Fruit fly (Drosophila melanogaster) whole organism, prepupa: ENCODE data around the gene CG45066.
A peak's percentile ranks its signal among the peaks of the same experiment; 100 is the strongest.

Experiments
- Blimp-1 ChIP-seq: fragments of 200-800 bp; sonication (Bioruptor generic); optimal IDR thresholded peaks from 3 replicates; lab custom pipeline; 2017; ENCODE audit warnings: missing biosample characterization, missing genetic modification characterization, mild to moderate bottlenecking, moderate library complexity, missing genetic modification reagents
- CG10631 ChIP-seq: fragments of 200-800 bp; sonication (Bioruptor generic); optimal IDR thresholded peaks from 2 replicates; lab custom pipeline; 2016; ENCODE audit warnings: missing biosample characterization, missing genetic modification characterization
- CG10669 ChIP-seq: fragments of 200-800 bp; sonication (Bioruptor generic); optimal IDR thresholded peaks from 3 replicates; lab custom pipeline; 2018; ENCODE audit warnings: missing biosample characterization, mild to moderate bottlenecking, missing genetic modification characterization, moderate library complexity
- CG11294 ChIP-seq: fragments of 200-800 bp; sonication (Bioruptor generic); IDR thresholded peaks from 2 replicates; pipeline ENCODE4 v1.3.6; 2022; ENCODE audit warnings: missing biosample characterization, missing genetic modification characterization
- CG11762 ChIP-seq: fragments of 200-800 bp; sonication (Bioruptor generic); optimal IDR thresholded peaks from 3 replicates; lab custom pipeline; 2016; ENCODE audit warnings: missing biosample characterization, missing genetic modification characterization; ENCODE audit not compliant: insufficient read depth
- CG11902 ChIP-seq: fragments of 200-800 bp; sonication (Bioruptor generic); optimal IDR thresholded peaks from 3 replicates; lab custom pipeline; 2016; ENCODE audit warnings: missing biosample characterization, missing genetic modification characterization
- CG15336 ChIP-seq: fragments of 200-800 bp; sonication (Bioruptor generic); IDR thresholded peaks from 2 replicates; pipeline ENCODE4 v1.3.6; 2022; ENCODE audit warnings: missing biosample characterization, missing genetic modification characterization
- CG1621 ChIP-seq: fragments of 200-800 bp; sonication (Bioruptor generic); optimal IDR thresholded peaks from 3 replicates; lab custom pipeline; 2018; ENCODE audit warnings: missing biosample characterization, mild to moderate bottlenecking, missing genetic modification characterization
- CG3032 ChIP-seq: fragments of 200-800 bp; optimal IDR thresholded peaks from 2 replicates; lab custom pipeline; 2019; ENCODE audit warnings: missing biosample characterization, mild to moderate bottlenecking, missing genetic modification characterization, moderate library complexity
- CG3919 ChIP-seq: fragments of 200-800 bp; sonication (Bioruptor generic); optimal IDR thresholded peaks from 3 replicates; lab custom pipeline; 2016; ENCODE audit warnings: missing biosample characterization, missing genetic modification characterization
- CG6163 ChIP-seq: fragments of 200-800 bp; sonication (Bioruptor generic); IDR thresholded peaks from 3 replicates; pipeline ENCODE4 v1.3.6; 2022; ENCODE audit warnings: missing biosample characterization, missing genetic modification characterization
- CG6276 ChIP-seq: fragments of 200-800 bp; sonication (Bioruptor generic); optimal IDR thresholded peaks from 2 replicates; lab custom pipeline; 2017; ENCODE audit warnings: missing biosample characterization, mild to moderate bottlenecking, missing genetic modification characterization
- CG6792 ChIP-seq: fragments of 200-800 bp; sonication (Bioruptor generic); optimal IDR thresholded peaks from 3 replicates; lab custom pipeline; 2016; ENCODE audit warnings: missing biosample characterization, missing genetic modification characterization
- CG6808 ChIP-seq: fragments of 200-800 bp; sonication (Bioruptor generic); optimal IDR thresholded peaks from 3 replicates; lab custom pipeline; 2017; ENCODE audit warnings: missing biosample characterization, missing genetic modification characterization, mild to moderate bottlenecking, moderate library complexity, missing genetic modification reagents
- CG6854 ChIP-seq: fragments of 200-800 bp; sonication (Bioruptor generic); optimal IDR thresholded peaks from 2 replicates; lab custom pipeline; 2017; ENCODE audit warnings: missing biosample characterization, mild to moderate bottlenecking, missing genetic modification characterization
- CG8119 ChIP-seq: fragments of 200-800 bp; sonication (Bioruptor generic); IDR thresholded peaks from 3 replicates; pipeline ENCODE4 v1.3.6; 2022; ENCODE audit warnings: missing biosample characterization, missing genetic modification characterization
- CG8319 ChIP-seq: fragments of 200-800 bp; sonication (Bioruptor generic); optimal IDR thresholded peaks from 3 replicates; lab custom pipeline; 2016; ENCODE audit warnings: missing biosample characterization, missing genetic modification characterization
- CG8632 ChIP-seq: fragments of 200-800 bp; sonication (Bioruptor generic); optimal IDR thresholded peaks from 3 replicates; lab custom pipeline; 2016; ENCODE audit warnings: missing biosample characterization, missing genetic modification characterization
- CG9139 ChIP-seq: fragments of 200-800 bp; sonication (Bioruptor generic); optimal IDR thresholded peaks from 3 replicates; lab custom pipeline; 2017; ENCODE audit warnings: missing biosample characterization, mild to moderate bottlenecking, missing genetic modification characterization
- Eip75B ChIP-seq: fragments of 200-800 bp; sonication (Bioruptor generic); optimal IDR thresholded peaks from 3 replicates; lab custom pipeline; 2016; ENCODE audit warnings: missing biosample characterization, missing genetic modification characterization
- Eip78C ChIP-seq: fragments of 200-800 bp; sonication (Bioruptor generic); peaks from one replicate; lab custom pipeline; 2016; ENCODE audit warnings: missing biosample characterization, missing genetic modification characterization
- Eip93F ChIP-seq: fragments of 200-800 bp; sonication (Bioruptor generic); optimal IDR thresholded peaks from 2 replicates; lab custom pipeline; 2016; ENCODE audit warnings: missing biosample characterization, mild to moderate bottlenecking, missing genetic modification characterization
- Gug ChIP-seq: fragments of 200-800 bp; sonication (Bioruptor generic); IDR thresholded peaks from 2 replicates; pipeline ENCODE4 v1.3.6; 2022; ENCODE audit warnings: missing biosample characterization, missing genetic modification characterization
- Hr38 ChIP-seq: sonication (Bioruptor generic); optimal IDR thresholded peaks from 2 replicates; lab custom pipeline; 2016; ENCODE audit warnings: missing biosample characterization, missing genetic modification characterization
- Hr39 ChIP-seq: fragments of 200-800 bp; sonication (Bioruptor generic); optimal IDR thresholded peaks from 2 replicates; lab custom pipeline; 2016; ENCODE audit warnings: missing biosample characterization, missing genetic modification characterization
- Lpt ChIP-seq: fragments of 200-800 bp; sonication (Bioruptor generic); optimal IDR thresholded peaks from 3 replicates; lab custom pipeline; 2016; ENCODE audit warnings: missing biosample characterization, missing genetic modification characterization
- OdsH ChIP-seq: fragments of 200-800 bp; sonication (Bioruptor generic); optimal IDR thresholded peaks from 3 replicates; lab custom pipeline; 2016; ENCODE audit warnings: missing biosample characterization, missing genetic modification characterization
- Smox ChIP-seq: fragments of 200-800 bp; sonication (Bioruptor generic); optimal IDR thresholded peaks from 3 replicates; lab custom pipeline; 2016; ENCODE audit warnings: missing biosample characterization, missing genetic modification characterization
- Sox102F ChIP-seq: fragments of 200-800 bp; sonication (Bioruptor generic); optimal IDR thresholded peaks from 2 replicates; lab custom pipeline; 2016; ENCODE audit warnings: missing biosample characterization, mild to moderate bottlenecking, missing genetic modification characterization
- Sox14 ChIP-seq: fragments of 200-800 bp; sonication (Bioruptor generic); optimal IDR thresholded peaks from 3 replicates; lab custom pipeline; 2016; ENCODE audit warnings: missing biosample characterization, missing genetic modification characterization
- achi ChIP-seq: fragments of 200-800 bp; sonication (Bioruptor generic); optimal IDR thresholded peaks from 3 replicates; lab custom pipeline; 2016; ENCODE audit warnings: missing biosample characterization, missing genetic modification characterization
- acj6 ChIP-seq: fragments of 200-800 bp; sonication (Bioruptor generic); optimal IDR thresholded peaks from 3 replicates; lab custom pipeline; 2016; ENCODE audit warnings: missing biosample characterization, missing genetic modification characterization
- cyc ChIP-seq: fragments of 200-800 bp; sonication (Bioruptor generic); optimal IDR thresholded peaks from 3 replicates; lab custom pipeline; 2016; ENCODE audit warnings: missing biosample characterization, missing genetic modification characterization
- dsx ChIP-seq: fragments of 200-800 bp; optimal IDR thresholded peaks from 3 replicates; lab custom pipeline; 2019; ENCODE audit warnings: missing biosample characterization, mild to moderate bottlenecking, missing genetic modification characterization, moderate library complexity; ENCODE audit not compliant: poor library complexity, severe bottlenecking
- esn ChIP-seq: fragments of 200-800 bp; sonication (Bioruptor generic); optimal IDR thresholded peaks from 2 replicates; lab custom pipeline; 2016; ENCODE audit warnings: missing biosample characterization, mild to moderate bottlenecking, missing genetic modification characterization, moderate library complexity
- fd59A ChIP-seq: fragments of 200-800 bp; sonication (Bioruptor generic); optimal IDR thresholded peaks from 2 replicates; lab custom pipeline; 2017; ENCODE audit warnings: missing biosample characterization, mild to moderate bottlenecking, missing genetic modification characterization, missing genetic modification reagents
- net ChIP-seq: fragments of 200-800 bp; sonication (Bioruptor generic); optimal IDR thresholded peaks from 3 replicates; lab custom pipeline; 2016; ENCODE audit warnings: missing biosample characterization, missing genetic modification characterization
- pdm3 ChIP-seq: fragments of 200-800 bp; sonication (Bioruptor generic); optimal IDR thresholded peaks from 3 replicates; lab custom pipeline; 2016; ENCODE audit warnings: missing biosample characterization, missing genetic modification characterization
- spab ChIP-seq: fragments of 200-800 bp; sonication (Bioruptor generic); optimal IDR thresholded peaks from 2 replicates; lab custom pipeline; 2017; ENCODE audit warnings: missing biosample characterization, mild to moderate bottlenecking, missing genetic modification characterization, missing genetic modification reagents
- ss ChIP-seq, 2 experiments: fragments of 200-800 bp; sonication (Bioruptor generic); optimal IDR thresholded peaks; 2 replicates in 1 of 2; 3 replicates in 1 of 2; lab custom pipeline; 2017 to 2018; ENCODE audit warnings: mild to moderate bottlenecking in 2 of 2, missing biosample characterization in 2 of 2, missing genetic modification characterization in 2 of 2, moderate library complexity in 1 of 2
- svp ChIP-seq: fragments of 200-800 bp; sonication (Bioruptor generic); peaks from one replicate; lab custom pipeline; 2016; ENCODE audit warnings: missing biosample characterization, missing genetic modification characterization
- vri ChIP-seq: fragments of 200-800 bp; sonication (Bioruptor generic); optimal IDR thresholded peaks from 3 replicates; lab custom pipeline; 2016; ENCODE audit warnings: missing biosample characterization, mild to moderate bottlenecking, missing genetic modification characterization

Gene CG45066

dm6 chr3L:3122688-3123316 is 11.8 kb upstream of the CG45066 start:
- TF ChIP-seq vri (GFP tag; lab: Kevin White, UChicago), result no peak
- TF ChIP-seq svp (GFP tag; lab: Kevin White, UChicago), result peak; percentile 46
- no peak for TF ChIP-seq CG6163 (GFP tag; lab: Robert Waterston, UW)
- peak; percentile 38 for TF ChIP-seq dsx (GFP tag; lab: Kevin White, UChicago)
- peak; percentile 92 for TF ChIP-seq Sox14
- TF ChIP-seq CG3032 (tag; lab: Kevin White, UChicago), result no peak
- no peak for TF ChIP-seq CG8632 (GFP tag; lab: Kevin White, UChicago)
- TF ChIP-seq Eip78C (GFP tag; lab: Kevin White, UChicago), result peak; percentile 56

- TF ChIP-seq Sox14 (no peak), Eip78C (GFP tag; lab: Kevin White, UChicago) (no peak), CG10631 (peak; percentile 13), CG6163 (GFP tag; lab: Robert Waterston, UW) (no peak), CG3032 (tag; lab: Kevin White, UChicago) (no peak), Hr39 (GFP tag; lab: Kevin White, UChicago) (no peak), CG11762 (GFP tag; lab: Kevin White, UChicago) (no peak), Smox (no peak), ss (GFP tag; optimal IDR thresholded peaks at IDR 0.05; lab: Kevin White, UChicago) (peak in 1 of 2 experiments; percentile 28), CG1621 (tag; lab: Kevin White, UChicago) (no peak), Sox102F (no peak), esn (GFP tag; lab: Kevin White, UChicago) (no peak), svp (GFP tag; lab: Kevin White, UChicago) (peak; percentile 60), spab (GFP tag; lab: Kevin White, UChicago) (no peak)
- TF ChIP-seq, all 60 proteins: peak for 3
These were observed 10.9 kb upstream of the CG45066 start for dm6 chr3L:3121769-3122432.

dm6 chr3L:3114367-3114766 is 3.3 kb upstream of the CG45066 start, which contains the start of gene CG45067:
Gene CG45067 (minus strand): TSS chr3L:3114467.
- TF ChIP-seq cyc (GFP tag; lab: Kevin White, UChicago) (no peak), CG6792 (no peak), CG6808 (GFP tag; lab: Kevin White, UChicago) (no peak), Lpt (GFP tag; lab: Kevin White, UChicago) (no peak), CG10669 (no peak), vri (GFP tag; lab: Kevin White, UChicago) (no peak), CG3032 (tag; lab: Kevin White, UChicago) (no peak), Eip75B (no peak), CG9139 (GFP tag; lab: Kevin White, UChicago) (no peak), Blimp-1 (GFP tag; lab: Kevin White, UChicago) (no peak), CG6163 (GFP tag; lab: Robert Waterston, UW) (no peak), CG8319 (GFP tag; lab: Kevin White, UChicago) (no peak), CG15336 (GFP tag; lab: Robert Waterston, UW) (no peak), Eip78C (GFP tag; lab: Kevin White, UChicago) (no peak), CG3919 (GFP tag; lab: Kevin White, UChicago) (no peak), fd59A (GFP tag; lab: Kevin White, UChicago) (no peak), CG6854 (GFP tag; lab: Kevin White, UChicago) (no peak), CG6276 (no peak)

- TF ChIP-seq CG8319 (GFP tag; lab: Kevin White, UChicago), result peak; percentile 12
- TF ChIP-seq CG6808 (GFP tag; lab: Kevin White, UChicago), result no peak
- TF ChIP-seq Hr38 (GFP tag; lab: Kevin White, UChicago), result no peak
- no peak for TF ChIP-seq CG6276
- TF ChIP-seq achi (GFP tag; lab: Kevin White, UChicago), result no peak
- TF ChIP-seq dsx (GFP tag; lab: Kevin White, UChicago), result no peak
- TF ChIP-seq Sox102F, result no peak
- no peak for TF ChIP-seq Eip93F (GFP tag; lab: Kevin White, UChicago)
- TF ChIP-seq CG15336 (GFP tag; lab: Robert Waterston, UW), result no peak
- TF ChIP-seq CG11294 (GFP tag; lab: Robert Waterston, UW), result no peak
- no peak for TF ChIP-seq Gug (GFP tag; lab: Robert Waterston, UW)
- no peak for TF ChIP-seq pdm3 (GFP tag; lab: Kevin White, UChicago)
- no peak for TF ChIP-seq CG11902
- no peak for TF ChIP-seq acj6 (GFP tag; lab: Kevin White, UChicago)
- TF ChIP-seq Smox, result no peak
- no peak for TF ChIP-seq net (GFP tag; lab: Kevin White, UChicago)
- TF ChIP-seq CG8119, result no peak
- TF ChIP-seq OdsH (GFP tag; lab: Kevin White, UChicago), result no peak
- TF ChIP-seq CG3032 (tag; lab: Kevin White, UChicago), result peak; percentile 55
These were observed 1.5 kb downstream of the CG45066 start for dm6 chr3L:3109417-3110090.
